Worm (Caenorhabditis elegans) whole organism, young adult: ENCODE data around the gene C30F2.4.

ENCODE experiments used
- B0261.1 ChIP-seq: sonication (generic microtip); optimal IDR thresholded peaks from 2 replicates; lab custom pipeline; 2016; ENCODE audit warnings: mild to moderate bottlenecking, missing genetic modification characterization, moderate library complexity, missing compliant biosample characterization
- C06A6.2 ChIP-seq: fragments of 200-800 bp; sonication (Bioruptor generic); conservative IDR thresholded peaks from 2 replicates; pipeline ENCODE4 v1.3.6; 2022; ENCODE audit warnings: missing genetic modification characterization, missing compliant biosample characterization
- D2030.7 ChIP-seq: fragments of 200-800 bp; sonication (Bioruptor generic); IDR thresholded peaks from 2 replicates; pipeline ENCODE4 v1.3.6; 2022; ENCODE audit warnings: missing genetic modification reagents, missing genetic modification characterization, missing compliant biosample characterization
- F33H1.4 ChIP-seq: fragments of 200-800 bp; sonication (Bioruptor generic); IDR thresholded peaks from 2 replicates; pipeline ENCODE4 v1.3.6; 2022; ENCODE audit warnings: missing genetic modification reagents, missing genetic modification characterization, missing compliant biosample characterization
- F49E8.2 ChIP-seq: sonication (generic microtip); optimal IDR thresholded peaks from 3 replicates; lab custom pipeline; 2017; ENCODE audit warnings: missing genetic modification characterization, mild to moderate bottlenecking, missing compliant biosample characterization, antibody characterized with exemption, moderate library complexity; ENCODE audit not compliant: insufficient read depth
- F55B11.4 ChIP-seq: sonication (generic microtip); optimal IDR thresholded peaks from 2 replicates; lab custom pipeline; 2016; ENCODE audit warnings: missing compliant biosample characterization, missing genetic modification characterization, borderline replicate concordance; ENCODE audit not compliant: insufficient read depth
- Y53F4B.3 ChIP-seq: fragments of 200-800 bp; sonication (Bioruptor generic); IDR thresholded peaks from 2 replicates; pipeline ENCODE4 v1.3.6; 2022; ENCODE audit warnings: missing genetic modification reagents, missing genetic modification characterization, missing compliant biosample characterization
- ZK185.1 ChIP-seq: sonication (generic microtip); optimal IDR thresholded peaks from 2 replicates; lab custom pipeline; 2016; ENCODE audit warnings: mild to moderate bottlenecking, missing genetic modification characterization, missing compliant biosample characterization; ENCODE audit not compliant: poor library complexity, severe bottlenecking
- ama-1 ChIP-seq, 3 experiments: fragments of 150-350 bp in 1 of 3; sonication (generic microtip) in 2 of 3; optimal IDR thresholded peaks; 2 replicates each; lab custom pipeline; 2014 to 2018; ENCODE audit warnings: missing biosample characterization in 2 of 3, missing genetic modification characterization in 2 of 3, missing genetic modification reagents in 2 of 3
- atf-7 ChIP-seq: sonication (generic microtip); optimal IDR thresholded peaks from 2 replicates; lab custom pipeline; 2017; ENCODE audit warnings: mild to moderate bottlenecking, missing genetic modification characterization, missing compliant biosample characterization
- attf-5 ChIP-seq: fragments of 200-800 bp; sonication (Bioruptor generic); optimal IDR thresholded peaks from 2 replicates; lab custom pipeline; 2018; ENCODE audit warnings: mild to moderate bottlenecking, missing genetic modification characterization, missing compliant biosample characterization
- attf-6 ChIP-seq: fragments of 200-800 bp; sonication (Bioruptor generic); IDR thresholded peaks from 2 replicates; pipeline ENCODE4 v1.3.6; 2022; ENCODE audit warnings: missing genetic modification reagents, missing genetic modification characterization, missing compliant biosample characterization
- ccch-3 ChIP-seq: fragments of 200-800 bp; sonication (Bioruptor generic); optimal IDR thresholded peaks from 2 replicates; lab custom pipeline; 2018; ENCODE audit warnings: mild to moderate bottlenecking, missing genetic modification characterization, missing compliant biosample characterization
- ceh-40 ChIP-seq: fragments of 200-800 bp; sonication (Bioruptor generic); IDR thresholded peaks from 2 replicates; pipeline ENCODE4 v1.3.6; 2022; ENCODE audit warnings: missing genetic modification characterization, missing compliant biosample characterization
- ceh-91 ChIP-seq: fragments of 200-800 bp; sonication (Bioruptor generic); IDR thresholded peaks from 2 replicates; pipeline ENCODE4 v1.3.6; 2022; ENCODE audit warnings: missing genetic modification reagents, missing genetic modification characterization, missing compliant biosample characterization
- chd-7 ChIP-seq: sonication (generic microtip); optimal IDR thresholded peaks from 2 replicates; lab custom pipeline; 2016; ENCODE audit warnings: mild to moderate bottlenecking, missing genetic modification characterization, moderate library complexity, missing compliant biosample characterization
- dox-1 ChIP-seq: fragments of 200-800 bp; sonication (Bioruptor generic); IDR thresholded peaks from 2 replicates; pipeline ENCODE4 v1.3.6; 2022; ENCODE audit warnings: missing genetic modification reagents, missing genetic modification characterization, missing compliant biosample characterization
- egl-18 ChIP-seq: fragments of 200-800 bp; sonication (Bioruptor generic); IDR thresholded peaks from 2 replicates; pipeline ENCODE4 v1.3.6; 2022; ENCODE audit warnings: missing genetic modification reagents, missing genetic modification characterization, missing compliant biosample characterization
- egrh-3 ChIP-seq: fragments of 200-800 bp; sonication (Bioruptor generic); IDR thresholded peaks from 2 replicates; pipeline ENCODE4 v1.3.6; 2022; ENCODE audit warnings: missing genetic modification reagents, missing genetic modification characterization, missing compliant biosample characterization
- ets-4 ChIP-seq: fragments of 200-800 bp; sonication (Bioruptor generic); optimal IDR thresholded peaks from 2 replicates; lab custom pipeline; 2018; ENCODE audit warnings: mild to moderate bottlenecking, missing genetic modification characterization, missing compliant biosample characterization
- him-1 ChIP-seq: sonication (generic microtip); optimal IDR thresholded peaks from 2 replicates; lab custom pipeline; 2016; ENCODE audit warnings: missing genotype, missing genetic modification reagents, missing genetic modification characterization, missing compliant biosample characterization
- hlh-12 ChIP-seq: sonication (generic microtip); optimal IDR thresholded peaks from 2 replicates; lab custom pipeline; 2016; ENCODE audit warnings: missing genetic modification characterization, missing compliant biosample characterization
- hrde-1 ChIP-seq: sonication (generic microtip); optimal IDR thresholded peaks from 2 replicates; lab custom pipeline; 2016; ENCODE audit warnings: missing genetic modification characterization, mild to moderate bottlenecking, missing compliant biosample characterization, moderate library complexity, missing genotype, missing genetic modification reagents, borderline replicate concordance
- let-526 ChIP-seq: fragments of 200-800 bp; sonication (Bioruptor generic); IDR thresholded peaks from 2 replicates; pipeline ENCODE4 v1.3.6; 2022; ENCODE audit warnings: missing genetic modification reagents, missing genetic modification characterization, missing compliant biosample characterization
- lin-54 ChIP-seq: fragments of 200-800 bp; sonication (Bioruptor generic); optimal IDR thresholded peaks from 2 replicates; lab custom pipeline; 2018; ENCODE audit warnings: mild to moderate bottlenecking, missing genetic modification characterization, missing compliant biosample characterization
- lsy-27 ChIP-seq: sonication (generic microtip); optimal IDR thresholded peaks from 2 replicates; lab custom pipeline; 2017; ENCODE audit warnings: missing genetic modification characterization, mild to moderate bottlenecking, missing compliant biosample characterization, antibody characterized with exemption, missing genotype, borderline replicate concordance; ENCODE audit not compliant: insufficient read depth
- madf-10 ChIP-seq: sonication (generic microtip); optimal IDR thresholded peaks from 2 replicates; lab custom pipeline; 2016; ENCODE audit warnings: mild to moderate bottlenecking, missing genetic modification characterization, missing compliant biosample characterization
- madf-8 ChIP-seq: fragments of 200-800 bp; sonication (Bioruptor generic); conservative IDR thresholded peaks from 2 replicates; pipeline ENCODE4 v1.3.6; 2022; ENCODE audit warnings: missing genetic modification reagents, missing genetic modification characterization, missing compliant biosample characterization
- mcd-1 ChIP-seq: fragments of 200-800 bp; sonication (Bioruptor generic); IDR thresholded peaks from 2 replicates; pipeline ENCODE4 v1.3.6; 2022; ENCODE audit warnings: missing genetic modification reagents, missing genetic modification characterization, missing compliant biosample characterization
- nfya-1 ChIP-seq: sonication (generic microtip); optimal IDR thresholded peaks from 2 replicates; lab custom pipeline; 2017; ENCODE audit warnings: antibody characterized with exemption, missing compliant biosample characterization, missing genetic modification characterization, borderline replicate concordance; ENCODE audit not compliant: insufficient read depth
- nhr-120 ChIP-seq: fragments of 200-800 bp; sonication (Bioruptor generic); IDR thresholded peaks from 2 replicates; pipeline ENCODE4 v1.3.6; 2022; ENCODE audit warnings: missing genetic modification characterization, missing compliant biosample characterization
- nhr-27 ChIP-seq: fragments of 200-800 bp; sonication (Bioruptor generic); optimal IDR thresholded peaks from 2 replicates; lab custom pipeline; 2018; ENCODE audit warnings: mild to moderate bottlenecking, missing genetic modification characterization, moderate library complexity, missing compliant biosample characterization
- repo-1 ChIP-seq: sonication (generic microtip); optimal IDR thresholded peaks from 2 replicates; lab custom pipeline; 2017; ENCODE audit warnings: mild to moderate bottlenecking, missing genetic modification characterization, missing compliant biosample characterization
- rpc-1 ChIP-seq, 2 experiments: fragments of 150-350 bp in 1 of 2; sonication (generic microtip) in 1 of 2; optimal IDR thresholded peaks; 2 replicates each; lab custom pipeline; 2014 to 2018; ENCODE audit warnings: missing biosample characterization in 1 of 2, missing genetic modification characterization in 1 of 2, missing genetic modification reagents in 1 of 2, missing genotype in 1 of 2
- snpc-1.1 ChIP-seq: sonication (generic microtip); optimal IDR thresholded peaks from 2 replicates; lab custom pipeline; 2017; ENCODE audit warnings: missing genetic modification characterization, mild to moderate bottlenecking, missing compliant biosample characterization, antibody characterized with exemption, moderate library complexity, missing genotype, missing genetic modification reagents; ENCODE audit not compliant: insufficient read depth
- snpc-1.3 ChIP-seq: sonication (generic microtip); optimal IDR thresholded peaks from 2 replicates; lab custom pipeline; 2017; ENCODE audit warnings: missing genetic modification characterization, mild to moderate bottlenecking, missing compliant biosample characterization, antibody characterized with exemption, moderate library complexity, missing genotype, missing genetic modification reagents; ENCODE audit not compliant: insufficient read depth
- tbp1 ChIP-seq: fragments of 200-800 bp; sonication (Bioruptor generic); optimal IDR thresholded peaks from 2 replicates; lab custom pipeline; 2018; ENCODE audit warnings: mild to moderate bottlenecking, missing genetic modification characterization, missing compliant biosample characterization
- tbx-9 ChIP-seq: sonication (generic microtip); optimal IDR thresholded peaks from 2 replicates; lab custom pipeline; 2016; ENCODE audit warnings: borderline replicate concordance, missing genetic modification characterization, inconsistent platforms, missing compliant biosample characterization
- xnd-1 ChIP-seq: sonication (generic microtip); optimal IDR thresholded peaks from 2 replicates; lab custom pipeline; 2016; ENCODE audit warnings: missing genotype, missing genetic modification reagents, missing genetic modification characterization, missing compliant biosample characterization
- zfh-2 ChIP-seq: fragments of 200-800 bp; sonication (Bioruptor generic); conservative IDR thresholded peaks from 2 replicates; pipeline ENCODE4 v1.3.6; 2022; ENCODE audit warnings: missing genetic modification reagents, missing genetic modification characterization, missing compliant biosample characterization
- ztf-3 ChIP-seq: fragments of 200-800 bp; sonication (Bioruptor generic); optimal IDR thresholded peaks from 2 replicates; lab custom pipeline; 2018; ENCODE audit warnings: mild to moderate bottlenecking, missing genetic modification characterization, missing compliant biosample characterization
- ztf-6 ChIP-seq: fragments of 200-800 bp; sonication (Bioruptor generic); IDR thresholded peaks from 2 replicates; pipeline ENCODE4 v1.3.6; 2022; ENCODE audit warnings: missing genetic modification reagents, missing genetic modification characterization, missing compliant biosample characterization

C30F2.4 gene

DNA sequence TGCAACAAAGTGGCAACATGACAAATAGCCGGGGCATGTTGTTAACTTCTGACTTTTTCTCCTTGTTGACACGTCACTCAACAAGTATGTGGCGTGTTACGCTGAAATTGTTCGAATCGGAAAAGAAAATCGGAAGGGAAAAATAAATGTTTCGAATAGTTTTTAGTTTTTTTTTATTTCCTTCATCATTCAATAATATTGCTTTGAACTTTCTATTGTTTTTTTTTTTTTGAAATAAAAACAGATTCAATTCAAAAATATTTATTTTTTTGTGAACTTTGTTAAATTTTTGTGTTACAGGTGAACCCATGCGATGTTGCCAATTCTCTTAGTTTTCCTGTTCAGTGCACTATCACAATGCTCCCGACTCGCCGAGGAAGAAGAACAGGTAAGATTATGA, 26.8 kb downstream of the C30F2.4 start, which contains the start of gene cpd-2:
Gene cpd-2, plus strand, starts transcription at position 301 of the 400 bp plus-strand sequence.
- TF ChIP-seq ama-1 (optimal IDR thresholded peaks at IDR 0.05; lab: Kevin White, UChicago) (no peak), ama-1 (GFP tag; optimal IDR thresholded peaks at IDR 0.05; lab: Kevin White, UChicago) (no peak), zfh-2 (GFP tag; lab: Robert Waterston, UW) (no peak), C06A6.2 (GFP tag; lab: Robert Waterston, UW) (no peak), lsy-27 (tag; lab: Kevin White, UChicago) (no peak), ceh-91 (GFP tag; lab: Robert Waterston, UW) (no peak), attf-5 (no peak), ztf-3 (GFP tag; lab: Kevin White, UChicago) (no peak), rpc-1 (optimal IDR thresholded peaks at IDR 0.05; lab: Kevin White, UChicago) (no peak), rpc-1 (tag; optimal IDR thresholded peaks at IDR 0.05; lab: Kevin White, UChicago) (no peak), snpc-1.1 (no peak), ccch-3 (GFP tag; lab: Kevin White, UChicago) (no peak), hrde-1 (no peak), F55B11.4 (tag; lab: Kevin White, UChicago) (no peak), nfya-1 (tag; lab: Kevin White, UChicago) (no peak)
- TF ChIP-seq, all 124 proteins: peak for 0

- no peak for TF ChIP-seq Y53F4B.3 (GFP tag; lab: Robert Waterston, UW)
- TF ChIP-seq B0261.1, result no peak
Observed at ce11 chrX:16046379-16046778, 30.0 kb downstream of the C30F2.4 start.

DNA sequence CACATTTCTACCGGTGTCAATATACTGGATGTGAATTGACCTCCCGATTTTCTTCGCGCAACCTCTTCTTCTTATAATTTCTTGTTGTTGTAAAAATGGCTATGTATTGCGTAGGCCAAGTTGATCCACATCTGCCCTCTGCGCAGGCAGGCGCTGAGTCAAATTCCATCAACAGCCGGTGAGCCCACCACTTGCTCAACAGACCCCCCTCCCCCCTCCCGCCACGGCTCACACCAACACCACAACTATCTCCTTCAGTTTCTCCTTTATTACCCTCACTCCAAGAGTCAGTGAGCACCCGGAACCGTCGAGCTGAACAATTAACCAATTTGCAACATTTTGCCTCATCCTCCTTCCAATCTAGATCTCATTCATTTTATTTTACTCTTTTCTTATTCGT, 32.0 kb downstream of the C30F2.4 start:
- TF ChIP-seq ZK185.1 (no peak), nhr-27 (no peak), attf-6 (no peak), him-1 (tag; lab: Kevin White, UChicago) (no peak), madf-10 (no peak), B0261.1 (no peak), dox-1 (no peak), ztf-6 (GFP tag; lab: Robert Waterston, UW) (no peak), atf-7 (no peak), F55B11.4 (tag; lab: Kevin White, UChicago) (no peak), hlh-12 (tag; lab: Kevin White, UChicago) (no peak), lin-54 (GFP tag; lab: Kevin White, UChicago) (no peak), nfya-1 (tag; lab: Kevin White, UChicago) (no peak), zfh-2 (GFP tag; lab: Robert Waterston, UW) (peak; percentile 70), F49E8.2 (tag; lab: Kevin White, UChicago) (no peak), nhr-120 (GFP tag; lab: Robert Waterston, UW) (0 out of 2 replicates have a peak, but pooled peaks have one; percentile 12), let-526 (GFP tag; lab: Robert Waterston, UW) (no peak)

DNA sequence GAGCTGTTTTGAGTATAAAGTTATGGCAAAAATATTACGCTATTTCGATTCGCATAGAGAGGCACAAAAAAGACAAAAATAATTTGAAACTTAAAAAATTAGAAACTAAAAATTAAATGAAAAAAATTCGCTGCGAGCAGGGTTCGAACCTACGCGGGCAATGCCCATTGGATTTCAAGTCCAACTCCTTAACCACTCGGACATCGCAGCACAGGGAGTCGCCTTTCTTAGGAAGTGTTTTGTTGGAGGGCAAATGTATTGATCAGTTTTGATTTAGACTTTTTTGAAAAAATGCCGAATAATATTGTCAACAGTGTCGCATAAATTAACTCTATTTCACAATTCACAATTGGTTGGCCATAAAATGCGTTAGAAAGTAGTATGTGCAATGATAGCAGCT, 33.9 kb downstream of the C30F2.4 start:
- TF ChIP-seq nfya-1 (tag; lab: Kevin White, UChicago), result no peak
- TF ChIP-seq tbx-9 (tag; lab: Kevin White, UChicago), result no peak
- peak; percentile 0 for TF ChIP-seq snpc-1.3 (tag; lab: Kevin White, UChicago)
- peak; percentile 88 for TF ChIP-seq tbp1 (GFP tag; lab: Kevin White, UChicago)
- no peak for TF ChIP-seq ceh-40 (GFP tag; lab: Robert Waterston, UW)
- TF ChIP-seq B0261.1, result peak; percentile 69
- TF ChIP-seq F33H1.4 (GFP tag; lab: Robert Waterston, UW), result no peak
- TF ChIP-seq chd-7 (tag; lab: Kevin White, UChicago), result no peak
- no peak for TF ChIP-seq ztf-3 (GFP tag; lab: Kevin White, UChicago)
- no peak for TF ChIP-seq madf-8 (GFP tag; lab: Robert Waterston, UW)
- TF ChIP-seq egrh-3 (GFP tag; lab: Robert Waterston, UW), result no peak
- TF ChIP-seq egl-18 (GFP tag; lab: Robert Waterston, UW), result no peak
- 0 out of 2 replicates have a peak, but pooled peaks have one; percentile 9 for TF ChIP-seq mcd-1 (GFP tag; lab: Robert Waterston, UW)
- no peak for TF ChIP-seq repo-1 (tag; lab: Kevin White, UChicago)
- TF ChIP-seq ets-4 (GFP tag; lab: Kevin White, UChicago), result no peak
- TF ChIP-seq D2030.7 (GFP tag; lab: Robert Waterston, UW), result peak; percentile 47; the same call in 1 of the 2 replicates
- no peak for TF ChIP-seq xnd-1 (tag; lab: Kevin White, UChicago)
